Fruit fly (Drosophila melanogaster): Measurements from ENCODE around the gene UQCR-6.4L.
A peak's percentile ranks its signal among the peaks of the same experiment; 100 is the strongest.

DNA sequence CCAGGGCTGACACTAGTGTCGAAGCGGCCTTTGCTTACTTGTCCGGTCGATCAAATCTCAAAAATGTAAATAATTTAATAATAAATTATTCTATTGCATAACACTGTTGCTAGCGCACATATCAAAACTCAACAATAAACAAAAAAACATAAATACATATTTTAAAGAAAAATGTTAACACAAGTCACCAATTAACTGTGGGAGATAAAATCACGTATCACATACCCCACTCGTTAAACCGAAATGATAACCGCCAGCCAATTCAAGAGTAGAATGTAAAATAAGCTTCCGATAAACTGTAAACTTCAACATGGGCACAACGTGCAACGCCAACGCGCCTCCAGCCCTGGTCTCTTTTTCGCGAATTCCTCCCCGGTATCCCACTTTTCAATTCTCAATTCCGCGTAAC lies 36.2 kb downstream of the UQCR-6.4L start, which contains the start of gene Arts:
- peak; percentile 51 for TF ChIP-seq toe (GFP tag; optimal IDR thresholded peaks at IDR 0.05)
- no peak for TF ChIP-seq kay (GFP tag; ENCODE audit: borderline replicate concordance)
- TF ChIP-seq Mnt (GFP tag; optimal IDR thresholded peaks at IDR 0.05) = peak; percentile 77
- peak; percentile 67 for TF ChIP-seq CG11617 (GFP tag; optimal IDR thresholded peaks at IDR 0.05)
- peak; percentile 28 for TF ChIP-seq pad (GFP tag; optimal IDR thresholded peaks at IDR 0.05)
- TF ChIP-seq CG12768 (GFP tag; optimal IDR thresholded peaks at IDR 0.05) = no peak
- TF ChIP-seq CG7045 (GFP tag; optimal IDR thresholded peaks at IDR 0.05) = peak; percentile 29
